Worm (Caenorhabditis elegans) whole organism, L4/young adult: ENCODE data around the gene C23H5.15.
"Not testable (repeated sequence)": the region's sequence is repeated elsewhere in the genome, so short reads cannot be mapped to it uniquely, and the experiment has no call there.

Source experiments
- W03F9.2 ChIP-seq: fragments of 150-350 bp; optimal IDR thresholded peaks from 2 replicates; lab custom pipeline; 2014; ENCODE audit warnings: missing biosample characterization, missing genetic modification characterization
- dao-5 ChIP-seq: sonication (generic microtip); optimal IDR thresholded peaks from 2 replicates; lab custom pipeline; 2016; ENCODE audit warnings: missing genotype, missing genetic modification characterization, moderate library complexity, missing compliant biosample characterization
- him-1 ChIP-seq: sonication (generic microtip); optimal IDR thresholded peaks from 2 replicates; lab custom pipeline; 2016; ENCODE audit warnings: missing genotype, missing genetic modification reagents, missing genetic modification characterization, missing compliant biosample characterization

C23H5.15 gene

DNA sequence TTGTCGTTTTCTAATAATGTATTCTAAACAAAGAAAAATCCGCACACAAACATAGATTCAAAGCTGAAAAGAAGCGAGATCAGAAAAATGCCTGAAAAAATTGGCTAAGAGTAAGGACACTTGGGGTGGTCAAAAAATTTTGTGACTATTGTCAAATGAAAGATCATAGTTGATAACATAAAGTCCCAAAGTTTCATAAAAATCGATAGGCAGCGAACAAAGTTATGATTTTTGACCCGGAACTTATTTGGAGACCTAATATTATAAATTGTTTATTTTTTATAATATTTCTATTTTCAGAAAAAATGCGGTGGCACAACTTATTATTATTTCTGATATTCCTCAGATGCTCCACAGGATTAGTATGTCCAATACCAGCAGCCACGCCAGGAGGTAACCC, 51.5 kb downstream of the C23H5.15 start, which contains the start of gene R05C11.4:
R05C11.4 (plus strand) TSS at position 301 of the 400 bp plus-strand sequence.
- not testable (repeated sequence) for TF ChIP-seq W03F9.2, dao-5, him-1 (tag; lab: Kevin White, UChicago)
